Worm (Caenorhabditis elegans): Measurements from ENCODE around the gene T01B11.1.
A peak's percentile ranks its signal among the peaks of the same experiment; 100 is the strongest.

T01B11.1 gene

ce11 chrIV:8420961-8421360 is 26.0 kb upstream of the T01B11.1 start, which contains the start of gene M116.5:
Gene M116.5 (minus strand): TSS chrIV:8421061.
- TF ChIP-seq T26A5.8 (tag; optimal IDR thresholded peaks at IDR 0.05) (no peak), mes-4 (tag; optimal IDR thresholded peaks at IDR 0.05) (no peak), Y67H2A.10 (GFP tag; conservative IDR thresholded peaks at IDR 0.05) (no peak), dox-1 (GFP tag; IDR thresholded peaks at IDR 0.05) (no peak), egrh-3 (GFP tag; IDR thresholded peaks at IDR 0.05) (no peak), madf-6 (GFP tag; IDR thresholded peaks at IDR 0.05) (no peak), akir-1 (GFP tag; optimal IDR thresholded peaks at IDR 0.05) (no peak), F22D6.2 (tag; optimal IDR thresholded peaks at IDR 0.05) (no peak), F52B5.7 (tag; optimal IDR thresholded peaks at IDR 0.05) (no peak), lir-1 (GFP tag; conservative IDR thresholded peaks at IDR 0.05) (no peak), ceh-79 (tag; optimal IDR thresholded peaks at IDR 0.05) (no peak), hsf-1 (GFP tag; IDR thresholded peaks at IDR 0.05) (no peak), somi-1 (GFP tag; optimal IDR thresholded peaks at IDR 0.05) (no peak), mxl-1 (tag; optimal IDR thresholded peaks at IDR 0.05) (no peak), sptf-2 (GFP tag; optimal IDR thresholded peaks at IDR 0.05) (no peak), C17E4.6 (GFP tag; IDR thresholded peaks at IDR 0.05) (no peak), dpl-1 (GFP tag; optimal IDR thresholded peaks at IDR 0.05) (no peak), chd-7 (tag; optimal IDR thresholded peaks at IDR 0.05) (no peak)

- TF ChIP-seq chd-7 (tag; optimal IDR thresholded peaks at IDR 0.05), result no peak
- TF ChIP-seq hlh-26 (GFP tag; conservative IDR thresholded peaks at IDR 0.05), result no peak
- no peak for TF ChIP-seq lin-54 (GFP tag; optimal IDR thresholded peaks at IDR 0.05)
- TF ChIP-seq hsf-1 (GFP tag; IDR thresholded peaks at IDR 0.05), result no peak
- no peak for TF ChIP-seq snpc-4 (GFP tag; optimal IDR thresholded peaks at IDR 0.05)
- no peak for TF ChIP-seq snpc-4 (tag; optimal IDR thresholded peaks at IDR 0.05)
- no peak for TF ChIP-seq F55B11.4 (tag; optimal IDR thresholded peaks at IDR 0.05; ENCODE audit: borderline replicate concordance, insufficient read depth)
- TF ChIP-seq akir-1 (GFP tag; optimal IDR thresholded peaks at IDR 0.05), result no peak
- TF ChIP-seq aptf-3 (GFP tag; IDR thresholded peaks at IDR 0.05), result no peak
- no peak for TF ChIP-seq F33H1.4 (GFP tag; IDR thresholded peaks at IDR 0.05)
- no peak for TF ChIP-seq ceh-79 (tag; optimal IDR thresholded peaks at IDR 0.05)
- no peak for TF ChIP-seq atf-7 (tag; optimal IDR thresholded peaks at IDR 0.05)
- TF ChIP-seq ama-1 (optimal IDR thresholded peaks at IDR 0.05), result no peak
- TF ChIP-seq ama-1 (GFP tag; optimal IDR thresholded peaks at IDR 0.05), result no peak
- TF ChIP-seq rcor-1 (GFP tag; IDR thresholded peaks at IDR 0.05), result no peak
- TF ChIP-seq dpl-1 (GFP tag; optimal IDR thresholded peaks at IDR 0.05), result no peak
- TF ChIP-seq hmg-1.2 (GFP tag; IDR thresholded peaks at IDR 0.05), result no peak
- TF ChIP-seq mel-28 (tag; optimal IDR thresholded peaks at IDR 0.05; ENCODE audit: borderline replicate concordance), result no peak
- TF ChIP-seq tbx-9 (tag; optimal IDR thresholded peaks at IDR 0.05; ENCODE audit: borderline replicate concordance), result no peak
- TF ChIP-seq B0019.2 (GFP tag; conservative IDR thresholded peaks at IDR 0.05), result no peak
These were observed 20.5 kb upstream of the T01B11.1 start, which contains the start of the genes T26A8.3 and tmem-231 for ce11 chrIV:8426537-8426936. Gene T26A8.3 (minus strand): TSS chrIV:8426637. Gene tmem-231 (plus strand): TSS chrIV:8426785.

ce11 chrIV:8428492-8428891 is 18.5 kb upstream of the T01B11.1 start:
- TF ChIP-seq sptf-2 (GFP tag; optimal IDR thresholded peaks at IDR 0.05), result no peak
- peak; percentile 84 for TF ChIP-seq mcd-1 (GFP tag; IDR thresholded peaks at IDR 0.05)
- 0 out of 2 replicates have a peak, but pooled peaks have one; percentile 16 for TF ChIP-seq Y79H2A.3 (GFP tag; conservative IDR thresholded peaks at IDR 0.05)
- peak; percentile 84 for TF ChIP-seq tlf-1 (GFP tag; optimal IDR thresholded peaks at IDR 0.05)
- no peak for TF ChIP-seq ceh-79 (tag; optimal IDR thresholded peaks at IDR 0.05)
- no peak for TF ChIP-seq zfh-2 (GFP tag; conservative IDR thresholded peaks at IDR 0.05)
- TF ChIP-seq dox-1 (GFP tag; IDR thresholded peaks at IDR 0.05), result peak; percentile 98; the same call in 1 of the 2 replicates
- TF ChIP-seq madf-3 (GFP tag; IDR thresholded peaks at IDR 0.05), result peak; percentile 88
- peak; percentile 82 for TF ChIP-seq nhr-80 (tag; optimal IDR thresholded peaks at IDR 0.05)
- peak; percentile 87 for TF ChIP-seq hsf-1 (GFP tag; IDR thresholded peaks at IDR 0.05)
- no peak for TF ChIP-seq aptf-2 (GFP tag; conservative IDR thresholded peaks at IDR 0.05)
- peak; percentile 83 for TF ChIP-seq tbp1 (GFP tag; optimal IDR thresholded peaks at IDR 0.05)
- TF ChIP-seq repo-1 (tag; optimal IDR thresholded peaks at IDR 0.05), result peak; percentile 90
- TF ChIP-seq F57A8.1 (GFP tag; optimal IDR thresholded peaks at IDR 0.05), result peak; percentile 55
- TF ChIP-seq D2030.7 (GFP tag; IDR thresholded peaks at IDR 0.05), result peak; percentile 98
- peak; percentile 60 for TF ChIP-seq ztf-22 (GFP tag; optimal IDR thresholded peaks at IDR 0.05)
- peak; percentile 26; the same call in 1 of the 2 replicates for TF ChIP-seq egl-44 (GFP tag; IDR thresholded peaks at IDR 0.05)
- peak; percentile 91 for TF ChIP-seq attf-6 (GFP tag; IDR thresholded peaks at IDR 0.05)
- TF ChIP-seq F39B2.1 (GFP tag; IDR thresholded peaks at IDR 0.05), result peak; percentile 74

Measured in whole organism, young adult.